Worm (Caenorhabditis elegans): ENCODE results near the gene C08E8.10.

Gene C08E8.10

DNA sequence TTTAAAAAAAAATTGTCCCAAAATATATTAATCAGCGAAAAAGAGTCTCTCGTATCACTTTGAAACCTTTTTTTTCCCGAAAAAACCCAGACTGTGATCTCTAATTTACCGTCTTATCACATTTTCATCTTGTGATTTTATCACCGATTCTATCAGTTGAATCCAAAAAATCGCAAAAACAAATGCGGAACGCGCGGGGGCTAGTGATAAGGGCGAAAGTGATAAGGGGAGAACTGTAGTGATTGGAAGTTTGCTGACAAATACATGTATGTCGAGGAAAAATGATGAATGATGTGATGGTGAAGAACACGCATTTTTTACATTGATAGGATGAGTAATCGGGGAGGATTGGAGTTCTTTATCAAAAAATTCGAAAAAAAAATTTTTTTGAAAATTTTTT lies 6.4 kb upstream of the C08E8.10 start (continued):
- TF ChIP-seq hif-1 (tag; optimal IDR thresholded peaks at IDR 0.05): peak in 1 of 2 experiments; percentile 52
- TF ChIP-seq arid-1 (GFP tag; conservative IDR thresholded peaks at IDR 0.05): no peak
- no peak for TF ChIP-seq nhr-25 (tag; optimal IDR thresholded peaks at IDR 0.05; ENCODE audit: borderline replicate concordance, insufficient read depth)
- TF ChIP-seq fos-1 (tag; optimal IDR thresholded peaks at IDR 0.05): peak; percentile 80
- no peak for TF ChIP-seq F44E2.7 (GFP tag; IDR thresholded peaks at IDR 0.05)
- no peak for TF ChIP-seq tag-97 (GFP tag; IDR thresholded peaks at IDR 0.05)
- peak; percentile 39 for TF ChIP-seq gei-8 (GFP tag; optimal IDR thresholded peaks at IDR 0.05)
- TF ChIP-seq mxl-3 (GFP tag; optimal IDR thresholded peaks at IDR 0.05): peak; percentile 91
- TF ChIP-seq aha-1 (tag): peak; percentile 80
- TF ChIP-seq ceh-44 (GFP tag; IDR thresholded peaks at IDR 0.05): no peak
- peak; percentile 76 for TF ChIP-seq ceh-20 (GFP tag; IDR thresholded peaks at IDR 0.05)
- peak; percentile 96 for TF ChIP-seq lin-1 (GFP tag; IDR thresholded peaks at IDR 0.05)
- TF ChIP-seq dmd-6 (GFP tag; IDR thresholded peaks at IDR 0.05): peak; percentile 100
- no peak for TF ChIP-seq hmg-1.1 (GFP tag; IDR thresholded peaks at IDR 0.05)
- peak; percentile 87 for TF ChIP-seq hlh-30 (tag; optimal IDR thresholded peaks at IDR 0.05; ENCODE audit: insufficient read depth)
- peak in 1 of 2 experiments; percentile 81 for TF ChIP-seq lsy-2 (tag; optimal IDR thresholded peaks at IDR 0.05)
- no peak for TF ChIP-seq lin-38 (GFP tag; IDR thresholded peaks at IDR 0.05)
- TF ChIP-seq madf-5 (GFP tag; IDR thresholded peaks at IDR 0.05): no peak
- TF ChIP-seq nhr-77 (tag; optimal IDR thresholded peaks at IDR 0.05): peak; percentile 98
- TF ChIP-seq cey-2 (tag; optimal IDR thresholded peaks at IDR 0.05; ENCODE audit: borderline replicate concordance, insufficient read depth): peak; percentile 95
- peak; percentile 100 for TF ChIP-seq nhr-28 (tag; optimal IDR thresholded peaks at IDR 0.05)
- TF ChIP-seq pqm-1 (tag; optimal IDR thresholded peaks at IDR 0.05): peak; percentile 100
- peak; percentile 13 for TF ChIP-seq nhr-76 (tag; optimal IDR thresholded peaks at IDR 0.05)
- no peak for TF ChIP-seq F49E8.2 (tag; optimal IDR thresholded peaks at IDR 0.05; ENCODE audit: borderline replicate concordance)

DNA sequence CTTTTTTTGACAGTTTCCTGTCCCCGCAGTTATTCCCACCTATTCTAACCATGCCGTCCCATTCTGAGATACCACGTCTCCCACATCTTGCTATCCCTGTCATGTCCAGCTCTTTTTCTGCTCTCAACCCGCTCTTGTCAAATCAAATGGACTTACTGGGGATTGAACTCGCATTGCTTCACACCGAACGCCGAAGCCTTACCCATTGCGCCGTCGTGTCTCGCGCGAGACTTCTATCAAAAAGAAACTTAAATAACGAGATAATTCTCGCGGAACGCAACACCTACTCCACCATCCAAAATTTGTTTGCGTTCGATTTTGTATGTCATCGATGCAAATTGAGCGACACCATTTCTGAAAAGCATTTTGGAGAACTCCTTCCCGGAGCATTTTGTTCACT lies 4.5 kb upstream of the C08E8.10 start:
- TF ChIP-seq lin-38 (GFP tag; IDR thresholded peaks at IDR 0.05) (peak; percentile 18; the same call in 1 of the 2 replicates), pha-4 (GFP tag; IDR thresholded peaks at IDR 0.05) (no peak), pha-4 (tag; optimal IDR thresholded peaks at IDR 0.05) (no peak), hmg-1.1 (GFP tag; IDR thresholded peaks at IDR 0.05) (no peak), ZK546.5 (tag; optimal IDR thresholded peaks at IDR 0.05) (no peak), snpc-1.2 (GFP tag; IDR thresholded peaks at IDR 0.05) (peak; percentile 53; the same call in 1 of the 2 replicates), Y5F2A.4 (GFP tag; optimal IDR thresholded peaks at IDR 0.05) (no peak), aly-2 (tag; optimal IDR thresholded peaks at IDR 0.05) (no peak), tra-1 (GFP tag; IDR thresholded peaks at IDR 0.05) (no peak), aha-1 (tag) (no peak), spr-1 (tag; optimal IDR thresholded peaks at IDR 0.05) (no peak), ceh-82 (tag; optimal IDR thresholded peaks at IDR 0.05) (no peak), nhr-11 (tag; optimal IDR thresholded peaks at IDR 0.05) (no peak), arid-1 (GFP tag; conservative IDR thresholded peaks at IDR 0.05) (0 out of 2 replicates have a peak, but pooled peaks have one; percentile 12), dpl-1 (GFP tag; optimal IDR thresholded peaks at IDR 0.05) (no peak), lin-29 (GFP tag; IDR thresholded peaks at IDR 0.05) (no peak)

DNA sequence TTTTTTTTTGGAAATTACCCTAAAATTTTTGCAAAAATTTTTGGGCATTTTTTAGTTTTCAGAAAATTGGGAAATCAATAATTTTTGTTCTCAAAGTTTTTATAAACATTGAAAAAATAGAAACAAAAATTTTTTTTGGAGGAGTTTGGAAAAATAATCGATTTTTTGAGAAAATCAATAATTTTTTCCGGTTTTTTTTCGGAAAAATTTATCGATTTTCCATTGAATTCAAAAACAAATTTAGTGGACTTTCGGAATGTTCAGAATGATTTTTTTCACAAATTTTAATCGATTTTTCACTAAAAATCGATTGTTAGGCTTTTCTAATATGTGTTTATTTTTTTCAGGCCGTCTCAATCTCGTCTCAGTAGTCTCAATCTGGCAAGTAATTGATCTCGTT lies 2.1 kb downstream of the C08E8.10 start:
- peak; percentile 69 for TF ChIP-seq ceh-28 (tag; optimal IDR thresholded peaks at IDR 0.05)
- no peak for TF ChIP-seq unc-39 (tag; optimal IDR thresholded peaks at IDR 0.05)
- no peak for TF ChIP-seq lin-29 (GFP tag; IDR thresholded peaks at IDR 0.05)
- no peak for TF ChIP-seq nhr-41 (GFP tag; IDR thresholded peaks at IDR 0.05)
- no peak for TF ChIP-seq unc-130 (GFP tag; optimal IDR thresholded peaks at IDR 0.05)
